Comparison of ENCODE assay signal across 1 fruit fly cellular context in the genomic region with DNA sequence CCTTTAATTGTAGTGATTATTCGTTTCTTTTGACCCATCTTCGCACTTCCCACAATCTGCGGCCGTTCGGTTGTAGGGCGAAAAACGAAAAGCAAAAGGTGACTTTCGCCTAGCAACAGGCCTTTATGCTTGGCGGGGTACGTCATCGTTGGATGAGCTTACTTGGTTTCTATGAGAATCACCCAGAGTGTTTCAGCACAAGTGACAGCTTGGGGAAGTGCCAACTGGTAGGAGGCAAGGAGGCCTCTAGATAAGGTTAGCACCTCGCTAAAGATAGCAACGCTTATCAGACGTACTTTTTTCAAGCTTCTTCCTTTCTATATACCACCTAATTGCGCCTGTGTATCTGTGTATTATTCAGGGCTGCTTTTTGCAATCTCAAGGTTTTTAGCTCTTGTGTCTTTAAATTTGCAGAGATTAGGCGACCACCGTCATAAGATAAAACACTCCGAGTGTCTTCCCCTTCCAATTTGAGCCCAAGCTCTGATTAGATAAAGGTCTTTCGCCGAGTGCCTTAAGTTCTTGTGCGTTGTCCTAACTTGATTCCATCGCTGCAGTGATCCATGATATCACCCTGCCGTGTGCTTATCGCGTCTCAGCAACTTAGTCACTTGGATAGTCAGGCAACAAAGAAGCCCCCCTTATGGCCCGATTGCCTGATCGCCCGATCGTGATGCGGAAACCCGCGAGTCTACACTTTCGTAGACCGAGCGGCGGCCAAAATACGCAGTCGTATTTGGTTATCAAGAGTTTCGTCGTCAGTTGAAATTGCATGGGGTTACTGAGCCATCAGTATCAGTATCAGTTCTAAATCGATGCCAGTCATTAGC.
A peak's percentile ranks its signal among the peaks of the same experiment; 100 is the strongest.
TF ChIP-seq lines count a peak whose summit lies in the region.

No protein-coding gene starts in this region.

TF ChIP-seq in whole organism, embryonic, 481 proteins besides CTCF, POLR2A, EP300 and RAD21 (continued from another document):
- TF ChIP-seq cwo (GFP tag; optimal IDR thresholded peaks at IDR 0.05; lab: Kevin White, UChicago) = peak; percentile 47
- TF ChIP-seq lilli (GFP tag; optimal IDR thresholded peaks at IDR 0.05; lab: Kevin White, UChicago) = no peak
- 0 out of 2 replicates have a peak, but pooled peaks have one; percentile 9 for TF ChIP-seq CG3847 (GFP tag; IDR thresholded peaks at IDR 0.05; lab: Robert Waterston, UW)
- TF ChIP-seq CG12104 (GFP tag; optimal IDR thresholded peaks at IDR 0.05; lab: Kevin White, UChicago) = no peak
- no peak for TF ChIP-seq sr (GFP tag; IDR thresholded peaks at IDR 0.05; lab: Robert Waterston, UW)
- TF ChIP-seq tin (GFP tag; optimal IDR thresholded peaks at IDR 0.05; lab: Kevin White, UChicago) = no peak
- no peak for TF ChIP-seq cg (GFP tag; optimal IDR thresholded peaks at IDR 0.05; lab: Kevin White, UChicago)
- no peak for TF ChIP-seq HLHmδ (GFP tag; optimal IDR thresholded peaks at IDR 0.05; lab: Kevin White, UChicago)
- no peak for TF ChIP-seq esg (GFP tag; conservative IDR thresholded peaks at IDR 0.05; lab: Robert Waterston, UW)
- peak; percentile 32; the same call in 1 of the 2 replicates for TF ChIP-seq GATAe (GFP tag; conservative IDR thresholded peaks at IDR 0.05; lab: Robert Waterston, UW)
- no peak for TF ChIP-seq tio (GFP tag; optimal IDR thresholded peaks at IDR 0.05; lab: Kevin White, UChicago)
- TF ChIP-seq CG15601 (tag; optimal IDR thresholded peaks at IDR 0.05; lab: Kevin White, UChicago) = no peak
- no peak for TF ChIP-seq h (optimal IDR thresholded peaks at IDR 0.05; lab: Kevin White, UChicago)
- TF ChIP-seq Ada2b (GFP tag; IDR thresholded peaks at IDR 0.05; lab: Robert Waterston, UW) = no peak
- TF ChIP-seq CG2875 (GFP tag; optimal IDR thresholded peaks at IDR 0.05; lab: Kevin White, UChicago) = no peak
- no peak for TF ChIP-seq CG15269 (tag; optimal IDR thresholded peaks at IDR 0.05; lab: Kevin White, UChicago)
- TF ChIP-seq sug (tag; optimal IDR thresholded peaks at IDR 0.05; lab: Kevin White, UChicago) = peak; percentile 77
- TF ChIP-seq CG34376 (GFP tag; optimal IDR thresholded peaks at IDR 0.05; lab: Kevin White, UChicago) = peak; percentile 91
- TF ChIP-seq Spps (tag; optimal IDR thresholded peaks at IDR 0.05; lab: Kevin White, UChicago) = no peak
- no peak for TF ChIP-seq Dad (GFP tag; optimal IDR thresholded peaks at IDR 0.05; lab: Kevin White, UChicago)
